Worm (Caenorhabditis elegans) whole organism, mixed stage, embryonic: ENCODE data around the gene R07C3.3.

ENCODE experiments used
- bed-3 ChIP-seq: fragments of 200-800 bp; sonication (Bioruptor generic); optimal IDR thresholded peaks from 3 replicates; lab custom pipeline; 2018; ENCODE audit warnings: mild to moderate bottlenecking, missing genetic modification characterization, moderate library complexity, missing compliant biosample characterization
- blmp-1 ChIP-seq: fragments of 150-350 bp; optimal IDR thresholded peaks from 2 replicates; lab custom pipeline; 2014; ENCODE audit warnings: missing biosample characterization, missing genetic modification characterization
- ceh-39 ChIP-seq: fragments of 150-350 bp; optimal IDR thresholded peaks from 2 replicates; lab custom pipeline; 2014; ENCODE audit warnings: missing biosample characterization, missing genetic modification characterization
- ceh-43 ChIP-seq: fragments of 200-800 bp; sonication (Bioruptor generic); optimal IDR thresholded peaks from 2 replicates; lab custom pipeline; 2018; ENCODE audit warnings: mild to moderate bottlenecking, missing genetic modification characterization, moderate library complexity, missing compliant biosample characterization
- ceh-83 ChIP-seq: fragments of 200-800 bp; sonication (Bioruptor generic); optimal IDR thresholded peaks from 2 replicates; lab custom pipeline; 2018; ENCODE audit warnings: mild to moderate bottlenecking, missing genetic modification characterization, missing compliant biosample characterization
- ces-1 ChIP-seq: fragments of 150-350 bp; optimal IDR thresholded peaks from 2 replicates; lab custom pipeline; 2014; ENCODE audit warnings: missing biosample characterization, missing genetic modification reagents, missing genetic modification characterization
- cnd-1 ChIP-seq: fragments of 200-800 bp; sonication (Bioruptor generic); optimal IDR thresholded peaks from 2 replicates; lab custom pipeline; 2018; ENCODE audit warnings: mild to moderate bottlenecking, missing genetic modification characterization, missing compliant biosample characterization
- drap-1 ChIP-seq: fragments of 200-800 bp; sonication (Bioruptor generic); optimal IDR thresholded peaks from 3 replicates; lab custom pipeline; 2018; ENCODE audit warnings: mild to moderate bottlenecking, missing genetic modification characterization, missing compliant biosample characterization
- elt-1 ChIP-seq: sonication (generic microtip); optimal IDR thresholded peaks from 2 replicates; lab custom pipeline; 2017; ENCODE audit warnings: missing genetic modification characterization, mild to moderate bottlenecking, missing compliant biosample characterization, antibody characterized with exemption, moderate library complexity, borderline replicate concordance; ENCODE audit not compliant: insufficient read depth
- elt-3 ChIP-seq: fragments of 150-350 bp; optimal IDR thresholded peaks from 2 replicates; lab custom pipeline; 2014; ENCODE audit warnings: missing biosample characterization, missing genetic modification characterization
- flh-1 ChIP-seq: fragments of 200-800 bp; sonication (Bioruptor generic); optimal IDR thresholded peaks from 2 replicates; lab custom pipeline; 2018; ENCODE audit warnings: mild to moderate bottlenecking, missing genetic modification characterization, moderate library complexity, missing compliant biosample characterization
- ham-2 ChIP-seq: fragments of 200-800 bp; sonication (Bioruptor generic); optimal IDR thresholded peaks from 2 replicates; lab custom pipeline; 2018; ENCODE audit warnings: mild to moderate bottlenecking, missing genetic modification characterization, missing compliant biosample characterization
- hlh-1 ChIP-seq: fragments of 150-350 bp; optimal IDR thresholded peaks from 2 replicates; lab custom pipeline; 2014; ENCODE audit warnings: missing biosample characterization, missing genetic modification reagents, missing genetic modification characterization
- lin-13 ChIP-seq: fragments of 150-350 bp; optimal IDR thresholded peaks from 2 replicates; lab custom pipeline; 2014; ENCODE audit warnings: missing biosample characterization, missing genetic modification characterization
- lin-32 ChIP-seq: fragments of 200-800 bp; sonication (Bioruptor generic); optimal IDR thresholded peaks from 2 replicates; lab custom pipeline; 2018; ENCODE audit warnings: mild to moderate bottlenecking, missing genetic modification characterization, missing compliant biosample characterization
- lsy-2 ChIP-seq: fragments of 150-350 bp; optimal IDR thresholded peaks from 2 replicates; lab custom pipeline; 2014; ENCODE audit warnings: missing biosample characterization, missing genetic modification characterization
- mab-5 ChIP-seq: fragments of 150-350 bp; optimal IDR thresholded peaks from 2 replicates; lab custom pipeline; 2014; ENCODE audit warnings: missing biosample characterization, missing genetic modification characterization
- mep-1 ChIP-seq: fragments of 150-350 bp; optimal IDR thresholded peaks from 2 replicates; lab custom pipeline; 2017; ENCODE audit warnings: missing biosample characterization, missing genetic modification reagents, missing genetic modification characterization, inconsistent platforms
- mls-2 ChIP-seq: sonication (generic microtip); optimal IDR thresholded peaks from 2 replicates; lab custom pipeline; 2016; ENCODE audit warnings: mild to moderate bottlenecking, missing genetic modification characterization, moderate library complexity, missing compliant biosample characterization
- nhr-12 ChIP-seq: fragments of 150-350 bp; optimal IDR thresholded peaks from 2 replicates; lab custom pipeline; 2014; ENCODE audit warnings: missing biosample characterization, missing genetic modification characterization
- nhr-2 ChIP-seq: fragments of 150-350 bp; optimal IDR thresholded peaks from 2 replicates; lab custom pipeline; 2014; ENCODE audit warnings: missing biosample characterization, missing genetic modification characterization
- nhr-237 ChIP-seq: fragments of 150-350 bp; optimal IDR thresholded peaks from 2 replicates; lab custom pipeline; 2014; ENCODE audit warnings: missing biosample characterization, missing genetic modification characterization
- nhr-28 ChIP-seq: fragments of 150-350 bp; optimal IDR thresholded peaks from 2 replicates; lab custom pipeline; 2014; ENCODE audit warnings: missing biosample characterization, missing genetic modification characterization
- nhr-76 ChIP-seq: sonication (generic microtip); optimal IDR thresholded peaks from 2 replicates; lab custom pipeline; 2017; ENCODE audit warnings: missing biosample characterization, missing genetic modification characterization
- pha-4 ChIP-seq: fragments of 150-350 bp; optimal IDR thresholded peaks from 2 replicates; lab custom pipeline; 2018; ENCODE audit warnings: missing biosample characterization, missing genetic modification reagents, missing genetic modification characterization
- sem-2 ChIP-seq: fragments of 200-800 bp; sonication (Bioruptor generic); optimal IDR thresholded peaks from 2 replicates; lab custom pipeline; 2018; ENCODE audit warnings: mild to moderate bottlenecking, missing genetic modification characterization, missing compliant biosample characterization
- snpc-4 ChIP-seq: fragments of 150-350 bp; optimal IDR thresholded peaks from 2 replicates; lab custom pipeline; 2014; ENCODE audit warnings: missing biosample characterization, missing genetic modification characterization
- sptf-1 ChIP-seq: sonication (generic microtip); optimal IDR thresholded peaks from 2 replicates; lab custom pipeline; 2017; ENCODE audit warnings: mild to moderate bottlenecking, missing genetic modification characterization, moderate library complexity, missing compliant biosample characterization
- tbx-8 ChIP-seq: fragments of 200-800 bp; sonication (Bioruptor generic); optimal IDR thresholded peaks from 2 replicates; lab custom pipeline; 2018; ENCODE audit warnings: mild to moderate bottlenecking, missing genetic modification characterization, moderate library complexity, missing compliant biosample characterization
- unc-120 ChIP-seq: sonication (generic microtip); optimal IDR thresholded peaks from 2 replicates; lab custom pipeline; 2017; ENCODE audit warnings: missing genetic modification characterization, missing compliant biosample characterization; ENCODE audit not compliant: poor library complexity, severe bottlenecking
- unc-39 ChIP-seq: fragments of 150-350 bp; optimal IDR thresholded peaks from 2 replicates; lab custom pipeline; 2014; ENCODE audit warnings: missing biosample characterization, missing genetic modification characterization
- unc-62 ChIP-seq: fragments of 150-350 bp; optimal IDR thresholded peaks from 2 replicates; lab custom pipeline; 2014; ENCODE audit warnings: missing biosample characterization, missing genetic modification reagents, missing genetic modification characterization
- zip-8 ChIP-seq: fragments of 150-350 bp; optimal IDR thresholded peaks from 2 replicates; lab custom pipeline; 2014; ENCODE audit warnings: missing biosample characterization, missing genetic modification characterization
- ztf-11 ChIP-seq: fragments of 150-350 bp; optimal IDR thresholded peaks from 2 replicates; lab custom pipeline; 2014; ENCODE audit warnings: missing biosample characterization, missing genetic modification characterization

Gene R07C3.3

DNA sequence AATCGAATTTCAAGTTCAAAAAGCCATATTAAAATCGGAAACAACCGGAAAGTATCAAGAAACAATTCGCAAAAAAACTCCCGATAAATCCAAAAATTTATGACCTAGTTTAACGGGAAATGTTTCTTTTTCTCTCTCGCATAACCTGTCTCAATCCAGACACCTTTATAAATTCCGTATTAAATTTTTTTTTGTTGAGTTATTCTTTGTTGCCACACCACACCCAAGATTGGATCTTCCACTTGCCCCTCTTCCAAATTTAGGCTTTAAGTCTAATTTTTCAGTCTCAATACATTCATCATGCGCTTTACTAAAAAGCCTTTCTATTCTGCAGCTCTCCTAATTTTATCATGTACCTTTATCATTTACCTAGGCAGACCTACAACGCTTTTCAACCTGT lies at the start of gene R07C3.3:
Gene R07C3.3, plus strand, starts transcription at position 301 of the 400 bp plus-strand sequence.
- TF ChIP-seq pha-4 (tag; lab: Kevin White, UChicago): no peak

DNA sequence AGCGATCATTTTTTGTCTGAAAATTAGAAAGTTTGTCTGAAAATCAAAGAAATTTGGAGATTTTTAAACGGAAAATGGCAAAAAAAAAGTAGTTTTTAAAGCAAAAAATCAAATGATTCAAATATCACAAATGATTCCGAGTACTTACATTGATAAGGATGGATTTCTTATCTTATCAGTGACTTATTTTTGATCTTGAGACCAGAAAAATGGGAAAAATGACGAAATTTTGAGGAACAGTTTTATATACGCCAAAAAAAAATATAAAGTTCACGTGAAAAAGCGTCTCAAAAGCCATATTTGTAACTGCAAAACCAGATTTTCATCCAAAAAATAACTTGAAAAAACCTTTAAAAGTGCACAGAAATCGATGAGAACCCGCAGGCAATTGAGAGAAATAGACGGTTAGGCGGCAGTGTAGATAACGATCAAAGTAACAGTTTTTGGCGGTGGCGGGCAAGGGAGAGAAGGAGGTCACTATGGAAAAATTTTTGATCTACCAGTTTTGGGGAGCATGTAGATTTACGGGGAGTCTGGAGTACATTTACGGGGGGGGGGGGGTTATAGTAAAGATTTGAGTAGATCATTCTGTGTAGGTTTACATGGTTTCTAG lies 37.8 kb upstream of the R07C3.3 start, which contains the start of gene T07D3.9:
Gene T07D3.9, minus strand, starts transcription at position 194 of the 613 bp plus-strand sequence.
- no peak for TF ChIP-seq mep-1 (tag; lab: Kevin White, UChicago)
- TF ChIP-seq elt-1: peak; percentile 22

DNA sequence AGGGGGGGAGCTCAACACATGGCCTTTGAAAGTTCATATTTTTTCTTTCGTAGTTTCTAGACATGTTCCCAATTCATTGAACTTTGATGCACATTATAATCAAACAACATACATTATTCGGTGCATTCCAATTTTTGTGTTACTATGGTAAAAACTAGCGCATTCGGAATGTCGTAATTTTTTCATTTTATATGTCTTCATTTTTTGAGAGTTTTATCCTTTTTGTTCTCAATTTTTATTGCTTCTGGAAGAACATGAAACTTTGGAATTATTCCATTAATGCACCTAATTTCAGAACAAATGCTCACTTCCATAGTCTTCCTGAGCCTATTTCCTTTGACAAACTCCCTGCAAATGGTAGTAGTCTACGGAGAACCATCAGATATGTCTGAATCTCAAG lies 37.0 kb upstream of the R07C3.3 start, which contains the start of gene T07D3.2:
Gene T07D3.2, plus strand, starts transcription at position 301 of the 400 bp plus-strand sequence.
- TF ChIP-seq nhr-2 (no peak), snpc-4 (no peak), sem-2 (GFP tag; lab: Kevin White, UChicago) (no peak), bed-3 (GFP tag; lab: Kevin White, UChicago) (no peak), unc-120 (no peak), lin-13 (no peak), unc-62 (GFP tag; lab: Kevin White, UChicago) (no peak), hlh-1 (tag; lab: Kevin White, UChicago) (no peak), ham-2 (GFP tag; lab: Kevin White, UChicago) (no peak), ces-1 (no peak), cnd-1 (no peak), ceh-83 (GFP tag; lab: Kevin White, UChicago) (no peak), nhr-12 (tag; lab: Kevin White, UChicago) (no peak), lsy-2 (no peak)

DNA sequence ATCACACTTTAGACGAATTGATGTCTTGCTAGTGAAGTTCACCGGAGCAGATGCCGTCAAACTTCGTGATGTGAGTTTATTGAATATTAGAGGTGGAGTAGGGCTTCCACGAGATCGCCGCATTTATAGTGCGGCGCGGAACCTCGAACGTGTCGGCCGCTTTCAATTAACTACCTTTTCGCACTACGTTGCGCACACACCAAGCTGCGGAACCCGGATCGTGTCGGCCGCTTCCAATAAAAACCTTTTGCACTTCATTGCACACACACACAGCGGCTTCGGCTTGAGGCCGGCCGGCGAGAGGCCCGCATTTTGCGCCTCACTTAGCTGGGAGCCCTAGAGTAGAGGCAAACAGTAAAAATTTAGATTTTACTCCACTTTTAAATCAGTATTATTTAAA lies 33.3 kb upstream of the R07C3.3 start:
- no peak for TF ChIP-seq mab-5 (tag; lab: Kevin White, UChicago)
- TF ChIP-seq, all 35 proteins: peak for 0

DNA sequence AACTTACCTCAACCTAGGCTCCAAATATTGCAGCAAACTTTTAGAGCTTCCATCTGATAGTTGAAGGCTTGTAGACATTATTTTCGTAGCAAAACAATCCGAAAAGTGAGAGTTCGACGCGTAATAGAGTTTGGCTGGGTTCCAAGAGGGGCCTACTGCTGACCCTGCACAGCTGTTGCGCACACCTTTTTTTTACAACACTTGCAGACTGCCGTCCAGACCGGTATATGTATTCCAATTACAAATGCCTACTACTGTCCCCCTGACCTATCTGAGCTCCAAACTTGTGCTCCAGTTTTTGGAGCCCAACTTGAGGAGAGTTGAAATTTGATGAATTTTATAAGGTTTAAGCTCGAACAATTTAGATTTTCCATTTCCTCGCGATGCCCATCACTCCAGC lies 29.1 kb upstream of the R07C3.3 start, which contains the start of the genes fbxc-24 and fbxc-27:
Gene fbxc-24, minus strand, starts transcription at position 101 of the 400 bp plus-strand sequence.
Gene fbxc-27, plus strand, starts transcription at position 216 of the 400 bp plus-strand sequence.
- TF ChIP-seq elt-3 (tag; lab: Kevin White, UChicago) (no peak), hlh-1 (tag; lab: Kevin White, UChicago) (peak; percentile 68)

DNA sequence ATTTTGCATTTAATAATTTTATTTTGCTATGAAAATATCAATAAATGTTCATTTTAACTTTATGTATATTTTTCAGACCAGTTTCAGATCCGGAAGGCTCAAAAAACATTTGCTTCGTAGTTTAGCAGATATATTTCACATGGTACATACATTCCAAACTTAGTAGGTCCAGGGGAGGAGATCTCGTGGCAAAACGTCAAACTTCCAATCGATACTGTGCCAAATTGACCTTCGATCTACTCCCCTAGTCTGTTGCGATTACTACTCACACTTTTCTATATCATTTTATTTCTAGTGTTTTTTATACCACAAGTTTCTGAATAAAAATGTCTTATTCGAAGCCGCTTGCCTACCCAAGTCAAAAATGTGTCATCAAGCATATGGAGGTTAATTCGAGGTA lies 27.0 kb upstream of the R07C3.3 start, which contains the start of gene fbxc-31:
Gene fbxc-31, plus strand, starts transcription at position 301 of the 400 bp plus-strand sequence.
- TF ChIP-seq zip-8 (tag; lab: Kevin White, UChicago) (no peak), nhr-12 (tag; lab: Kevin White, UChicago) (no peak), mls-2 (tag; lab: Kevin White, UChicago) (no peak), hlh-1 (tag; lab: Kevin White, UChicago) (no peak), tbx-8 (GFP tag; lab: Kevin White, UChicago) (no peak), elt-1 (no peak), unc-39 (tag; lab: Kevin White, UChicago) (no peak), lin-32 (no peak), blmp-1 (tag; lab: Kevin White, UChicago) (no peak), ceh-43 (no peak), sptf-1 (tag; lab: Kevin White, UChicago) (no peak), elt-3 (tag; lab: Kevin White, UChicago) (no peak), nhr-237 (tag; lab: Kevin White, UChicago) (no peak), unc-120 (no peak), unc-62 (GFP tag; lab: Kevin White, UChicago) (no peak), snpc-4 (no peak)

DNA sequence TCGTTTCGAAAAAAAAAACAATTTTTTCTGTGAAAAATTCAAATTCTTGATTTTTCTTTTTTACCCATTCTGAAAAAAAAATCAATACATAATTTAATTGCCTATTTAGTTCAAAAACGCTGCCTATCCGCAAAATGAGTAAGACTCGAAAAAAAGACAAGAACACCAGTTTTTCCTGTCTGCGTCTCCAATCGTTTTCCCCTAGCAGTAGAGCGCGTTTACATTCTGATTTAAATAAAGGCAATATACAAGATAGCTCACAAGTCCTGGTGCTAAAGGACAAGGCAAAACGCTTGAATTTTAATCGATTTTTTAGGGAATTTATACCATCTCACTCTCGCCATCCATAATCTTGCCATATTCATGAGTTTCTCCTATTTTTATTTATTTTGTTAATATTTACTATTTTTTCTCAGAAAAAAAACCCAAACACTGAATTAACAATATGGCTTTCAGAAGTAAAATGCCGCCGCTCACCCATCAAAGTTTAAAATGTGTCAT lies 25.4 kb upstream of the R07C3.3 start, which contains the start of gene fbxc-33:
Gene fbxc-33, plus strand, starts transcription at position 451 of the 501 bp plus-strand sequence.
- TF ChIP-seq cnd-1: no peak
- TF ChIP-seq tbx-8 (GFP tag; lab: Kevin White, UChicago): no peak
- TF ChIP-seq snpc-4: no peak
- no peak for TF ChIP-seq flh-1 (GFP tag; lab: Kevin White, UChicago)
- no peak for TF ChIP-seq nhr-28 (tag; lab: Kevin White, UChicago)
- TF ChIP-seq unc-39 (tag; lab: Kevin White, UChicago): no peak
- no peak for TF ChIP-seq sem-2 (GFP tag; lab: Kevin White, UChicago)
- no peak for TF ChIP-seq ztf-11 (tag; lab: Kevin White, UChicago)
- TF ChIP-seq nhr-76 (tag; lab: Kevin White, UChicago): no peak
- TF ChIP-seq pha-4 (tag; lab: Kevin White, UChicago): peak; percentile 40
- TF ChIP-seq hlh-1 (tag; lab: Kevin White, UChicago): no peak
- TF ChIP-seq drap-1 (GFP tag; lab: Kevin White, UChicago): no peak
- TF ChIP-seq mep-1 (tag; lab: Kevin White, UChicago): peak; percentile 65
- TF ChIP-seq lin-13: no peak
- no peak for TF ChIP-seq ceh-39
- no peak for TF ChIP-seq nhr-12 (tag; lab: Kevin White, UChicago)
- no peak for TF ChIP-seq sptf-1 (tag; lab: Kevin White, UChicago)
- no peak for TF ChIP-seq zip-8 (tag; lab: Kevin White, UChicago)
- TF ChIP-seq ceh-43: no peak
- no peak for TF ChIP-seq blmp-1 (tag; lab: Kevin White, UChicago)
- no peak for TF ChIP-seq unc-62 (GFP tag; lab: Kevin White, UChicago)
- TF ChIP-seq mls-2 (tag; lab: Kevin White, UChicago): no peak
- peak; percentile 22 for TF ChIP-seq lsy-2
- TF ChIP-seq ceh-83 (GFP tag; lab: Kevin White, UChicago): no peak
- no peak for TF ChIP-seq nhr-237 (tag; lab: Kevin White, UChicago)
